Worm (Caenorhabditis elegans) whole organism, midembryonic: ENCODE measurements around the gene snpc-1.1.

ENCODE experiments used
- flt-1 ChIP-seq: fragments of 200-800 bp; sonication (Bioruptor generic); IDR thresholded peaks from 2 replicates; pipeline ENCODE4 v1.3.6; 2022; ENCODE audit warnings: missing genetic modification characterization, missing compliant biosample characterization
- klf-2 ChIP-seq: fragments of 200-800 bp; sonication (Bioruptor generic); conservative IDR thresholded peaks from 2 replicates; pipeline ENCODE4 v1.3.6; 2022; ENCODE audit warnings: missing genetic modification reagents, missing genetic modification characterization, missing compliant biosample characterization
- ref-1 ChIP-seq: fragments of 200-800 bp; sonication (Bioruptor generic); conservative IDR thresholded peaks from 2 replicates; pipeline ENCODE4 v1.3.6; 2022; ENCODE audit warnings: missing genetic modification reagents, missing genetic modification characterization, missing compliant biosample characterization
- tab-1 ChIP-seq: fragments of 200-800 bp; sonication (Bioruptor generic); IDR thresholded peaks from 2 replicates; pipeline ENCODE4 v1.3.6; 2022; ENCODE audit warnings: missing genetic modification characterization, missing compliant biosample characterization

DNA sequence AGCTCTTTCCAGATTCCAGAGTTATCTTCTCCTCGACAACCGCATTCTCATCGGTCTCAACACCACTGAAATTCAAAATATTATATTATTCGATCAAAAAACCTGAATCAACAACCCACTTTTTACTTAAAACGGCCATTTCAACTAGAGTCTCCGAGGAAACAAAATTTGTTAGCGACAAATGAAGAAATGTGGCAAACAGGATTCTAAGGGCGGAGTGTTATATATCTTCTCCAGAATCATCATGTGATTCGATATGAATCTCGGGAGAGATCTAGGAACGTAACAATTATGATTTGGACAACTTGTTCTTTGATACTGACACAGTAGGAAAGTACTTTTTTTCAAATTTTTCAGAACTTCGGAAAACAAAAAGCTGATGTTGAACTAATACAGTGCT, 4.9 kb downstream of the snpc-1.1 start:
- no peak for TF ChIP-seq klf-2 (GFP tag; lab: Robert Waterston, UW)
- no peak for TF ChIP-seq tab-1 (GFP tag; lab: Robert Waterston, UW)
- TF ChIP-seq flt-1, result no peak
- TF ChIP-seq ref-1, result no peak
